Worm (Caenorhabditis elegans) whole organism, L3 larva: ENCODE measurements around the gene Y49G5B.1.

ENCODE experiments used
- ZK546.5 ChIP-seq: sonication (generic microtip); optimal IDR thresholded peaks from 2 replicates; lab custom pipeline; 2017; ENCODE audit warnings: missing biosample characterization, missing genetic modification characterization
- aly-2 ChIP-seq: fragments of 150-350 bp; optimal IDR thresholded peaks from 2 replicates; lab custom pipeline; 2014; ENCODE audit warnings: missing biosample characterization, missing genetic modification characterization
- ceh-82 ChIP-seq: fragments of 150-350 bp; optimal IDR thresholded peaks from 2 replicates; lab custom pipeline; 2014; ENCODE audit warnings: missing biosample characterization, missing genetic modification characterization
- egl-27 ChIP-seq: sonication (generic microtip); optimal IDR thresholded peaks from 4 replicates; lab custom pipeline; 2017; ENCODE audit warnings: missing biosample characterization, missing genetic modification reagents, missing genetic modification characterization
- elt-1 ChIP-seq: fragments of 150-350 bp; optimal IDR thresholded peaks from 2 replicates; lab custom pipeline; 2014; ENCODE audit warnings: missing biosample characterization, missing genetic modification characterization
- elt-2 ChIP-seq: sonication (generic microtip); optimal IDR thresholded peaks from 2 replicates; lab custom pipeline; 2016; ENCODE audit warnings: missing genetic modification reagents, mild to moderate bottlenecking, missing genetic modification characterization, missing compliant biosample characterization
- elt-3 ChIP-seq, 3 experiments: fragments of 150-350 bp in 1 of 3; sonication (generic microtip) in 2 of 3; optimal IDR thresholded peaks; 2 replicates in 2 of 3; 4 replicates in 1 of 3; lab custom pipeline; 2014 to 2017; ENCODE audit warnings: missing biosample characterization in 3 of 3, missing genetic modification characterization in 3 of 3
- eor-1 ChIP-seq, 2 experiments: fragments of 150-350 bp; optimal IDR thresholded peaks; 2 replicates each; lab custom pipeline; 2014 to 2018; ENCODE audit warnings: missing biosample characterization in 2 of 2, missing genetic modification characterization in 2 of 2
- fkh-10 ChIP-seq: sonication (generic microtip); optimal IDR thresholded peaks from 2 replicates; lab custom pipeline; 2017; ENCODE audit warnings: missing biosample characterization, missing genetic modification reagents, missing genetic modification characterization
- fos-1 ChIP-seq: fragments of 150-350 bp; optimal IDR thresholded peaks from 2 replicates; lab custom pipeline; 2014; ENCODE audit warnings: missing biosample characterization, missing genetic modification characterization
- jun-1 ChIP-seq: fragments of 150-350 bp; optimal IDR thresholded peaks from 2 replicates; lab custom pipeline; 2014; ENCODE audit warnings: missing biosample characterization, missing genetic modification reagents, missing genetic modification characterization
- lin-15B ChIP-seq: fragments of 150-350 bp; optimal IDR thresholded peaks from 2 replicates; lab custom pipeline; 2014; ENCODE audit warnings: missing biosample characterization, missing genetic modification characterization
- lin-39 ChIP-seq: fragments of 150-350 bp; optimal IDR thresholded peaks from 2 replicates; lab custom pipeline; 2018; ENCODE audit warnings: missing biosample characterization, missing genetic modification reagents, missing genetic modification characterization
- lsy-12 ChIP-seq: sonication (generic microtip); optimal IDR thresholded peaks from 2 replicates; lab custom pipeline; 2016; ENCODE audit warnings: mild to moderate bottlenecking, missing genetic modification characterization, missing compliant biosample characterization
- mdl-1 ChIP-seq: fragments of 150-350 bp; optimal IDR thresholded peaks from 2 replicates; lab custom pipeline; 2014; ENCODE audit warnings: missing biosample characterization, missing genetic modification characterization
- nhr-11 ChIP-seq: fragments of 150-350 bp; optimal IDR thresholded peaks from 2 replicates; lab custom pipeline; 2014; ENCODE audit warnings: missing biosample characterization, missing genetic modification characterization
- nhr-25 ChIP-seq: sonication (generic microtip); optimal IDR thresholded peaks from 2 replicates; lab custom pipeline; 2017; ENCODE audit warnings: missing biosample characterization, missing genetic modification characterization
- nhr-43 ChIP-seq: sonication (generic microtip); optimal IDR thresholded peaks from 2 replicates; lab custom pipeline; 2016; ENCODE audit warnings: mild to moderate bottlenecking, missing genetic modification characterization, missing compliant biosample characterization; ENCODE audit not compliant: poor library complexity, severe bottlenecking
- nhr-67 ChIP-seq: fragments of 150-350 bp; optimal IDR thresholded peaks from 2 replicates; lab custom pipeline; 2014; ENCODE audit warnings: missing biosample characterization, missing genetic modification characterization
- nhr-76 ChIP-seq: fragments of 150-350 bp; sonication (generic microtip); optimal IDR thresholded peaks from 5 replicates; lab custom pipeline; 2014; ENCODE audit warnings: missing biosample characterization, missing genetic modification characterization
- nhr-77 ChIP-seq: fragments of 150-350 bp; optimal IDR thresholded peaks from 2 replicates; lab custom pipeline; 2014; ENCODE audit warnings: missing biosample characterization, missing genetic modification characterization
- pha-4 ChIP-seq: fragments of 150-350 bp; optimal IDR thresholded peaks from 2 replicates; lab custom pipeline; 2014; ENCODE audit warnings: missing biosample characterization, missing genetic modification reagents, missing genetic modification characterization
- pqm-1 ChIP-seq: fragments of 150-350 bp; optimal IDR thresholded peaks from 2 replicates; lab custom pipeline; 2017; ENCODE audit warnings: missing biosample characterization, missing genetic modification characterization, inconsistent platforms
- sea-2 ChIP-seq: fragments of 150-350 bp; sonication (generic microtip); optimal IDR thresholded peaks from 4 replicates; lab custom pipeline; 2014; ENCODE audit warnings: missing biosample characterization, missing genetic modification reagents, missing genetic modification characterization
- skn-1 ChIP-seq: fragments of 150-350 bp; optimal IDR thresholded peaks from 2 replicates; lab custom pipeline; 2014; ENCODE audit warnings: missing biosample characterization, missing genetic modification characterization
- snpc-4 ChIP-seq: fragments of 150-350 bp; optimal IDR thresholded peaks from 2 replicates; lab custom pipeline; 2014; ENCODE audit warnings: missing biosample characterization, missing genetic modification characterization
- unc-39 ChIP-seq: sonication (generic microtip); optimal IDR thresholded peaks from 4 replicates; lab custom pipeline; 2017; ENCODE audit warnings: missing biosample characterization, missing genetic modification characterization
- unc-62 ChIP-seq: fragments of 150-350 bp; sonication (generic microtip); optimal IDR thresholded peaks from 4 replicates; lab custom pipeline; 2014; ENCODE audit warnings: missing biosample characterization, missing genetic modification reagents, missing genetic modification characterization
- zag-1 ChIP-seq: fragments of 150-350 bp; optimal IDR thresholded peaks from 2 replicates; lab custom pipeline; 2014; ENCODE audit warnings: missing biosample characterization, missing genetic modification characterization
- ztf-11 ChIP-seq: fragments of 150-350 bp; optimal IDR thresholded peaks from 2 replicates; lab custom pipeline; 2014; ENCODE audit warnings: missing biosample characterization, missing genetic modification characterization

Gene Y49G5B.1

DNA sequence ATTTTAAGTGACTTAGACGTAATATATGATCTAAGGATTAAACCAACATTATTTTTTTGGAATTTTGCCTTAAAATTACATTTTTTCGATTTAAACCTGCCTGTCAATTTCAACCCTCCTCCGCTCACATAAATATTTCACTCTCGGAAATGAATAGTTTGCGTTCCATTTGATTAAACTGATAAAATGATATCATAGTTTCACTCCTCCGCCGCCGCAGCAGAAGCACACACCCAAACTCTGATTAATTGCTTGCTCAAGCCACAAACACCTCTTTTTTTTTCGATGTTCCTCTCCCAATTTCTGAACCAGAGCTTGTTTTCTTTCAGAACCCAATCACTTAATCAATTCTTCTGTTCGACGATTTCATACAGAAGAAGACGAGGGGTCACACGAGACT, at the start of gene Y49G5B.1:
Gene Y49G5B.1, plus strand, starts transcription at position 324 of the 400 bp plus-strand sequence.
- TF ChIP-seq elt-3 (tag; optimal IDR thresholded peaks at IDR 0.05; lab: Kevin White, UChicago): no peak
- peak; percentile 2 for TF ChIP-seq elt-2 (tag; lab: Kevin White, UChicago)
- no peak for TF ChIP-seq nhr-11 (tag; lab: Kevin White, UChicago)
- no peak for TF ChIP-seq lin-39 (tag; lab: Kevin White, UChicago)
- TF ChIP-seq snpc-4: no peak
- no peak for TF ChIP-seq nhr-43 (tag; lab: Kevin White, UChicago)
- no peak for TF ChIP-seq unc-39

DNA sequence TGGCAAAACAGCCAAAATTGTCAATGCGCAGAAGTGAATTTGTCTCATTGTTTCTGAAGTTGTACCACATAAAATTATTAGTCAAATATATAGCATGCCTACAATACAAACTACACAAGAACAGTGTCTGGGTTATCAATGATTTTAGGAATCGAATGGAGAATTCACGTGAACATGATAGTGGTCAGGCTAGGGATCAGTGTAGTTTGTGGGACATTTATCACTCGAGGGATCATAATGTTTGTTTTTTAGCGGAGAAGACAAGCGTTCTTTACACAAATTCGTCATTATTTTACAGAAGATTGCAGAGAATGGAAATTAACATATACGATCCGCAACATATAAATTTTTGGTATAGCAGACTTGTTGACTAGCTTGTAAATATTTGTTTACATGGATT, 46.0 kb upstream of the Y49G5B.1 start, which contains the start of gene ugt-51:
Gene ugt-51, minus strand, starts transcription at position 101 of the 400 bp plus-strand sequence.
- TF ChIP-seq snpc-4 (no peak), pqm-1 (tag; lab: Kevin White, UChicago) (peak; percentile 17)
- TF ChIP-seq, all 47 proteins: peak for 1

DNA sequence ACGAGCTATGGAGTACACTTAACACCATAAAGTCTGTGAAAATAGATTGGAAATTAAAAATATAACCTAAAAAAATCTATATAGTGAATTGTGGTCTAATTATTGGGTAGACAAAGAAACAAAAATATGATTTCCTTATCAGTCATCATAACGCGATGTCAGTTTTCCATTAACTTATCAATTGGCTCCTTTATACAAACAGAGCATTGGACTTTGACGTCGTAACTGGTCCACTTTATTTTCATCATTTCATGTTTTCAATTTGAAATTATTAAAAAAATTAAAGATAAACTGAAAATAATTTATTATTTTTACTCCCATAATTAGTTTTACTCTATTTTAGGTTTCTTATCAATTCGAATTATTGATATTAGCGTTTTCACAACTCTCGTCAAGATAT, 45.1 kb upstream of the Y49G5B.1 start:
- TF ChIP-seq zag-1 (tag; lab: Kevin White, UChicago) (no peak), pqm-1 (tag; lab: Kevin White, UChicago) (peak; percentile 42), elt-2 (tag; lab: Kevin White, UChicago) (peak; percentile 47)

DNA sequence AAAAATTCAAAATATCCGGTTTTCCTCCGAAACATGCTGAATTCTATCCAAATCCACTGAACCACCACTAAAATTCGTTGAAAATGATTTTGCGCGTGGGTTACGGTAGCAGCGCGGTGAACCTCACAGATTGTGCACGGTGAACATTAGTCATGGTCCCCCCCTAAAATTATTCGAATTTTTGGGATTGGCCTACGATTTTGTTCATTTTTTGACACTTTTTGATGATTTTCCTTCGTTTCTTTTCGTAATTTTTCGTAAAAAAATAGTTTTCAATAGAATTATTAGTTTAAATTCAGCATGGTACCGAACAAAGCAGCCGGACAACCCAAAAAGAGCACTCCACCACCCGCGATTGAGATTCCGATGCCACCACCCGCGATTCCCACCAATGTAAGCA, 41.6 kb upstream of the Y49G5B.1 start, which contains the start of gene C03A7.2:
Gene C03A7.2, plus strand, starts transcription at position 301 of the 400 bp plus-strand sequence.
- no peak for TF ChIP-seq fkh-10 (GFP tag; lab: Kevin White, UChicago)
- TF ChIP-seq elt-1: no peak
- TF ChIP-seq egl-27 (tag; lab: Kevin White, UChicago): no peak
- TF ChIP-seq ZK546.5 (tag; lab: Kevin White, UChicago): no peak
- TF ChIP-seq ceh-82 (tag; lab: Kevin White, UChicago): no peak
- no peak for TF ChIP-seq aly-2 (tag; lab: Kevin White, UChicago)
- TF ChIP-seq nhr-76 (tag; lab: Kevin White, UChicago): no peak
- no peak for TF ChIP-seq lin-15B
- TF ChIP-seq mdl-1: no peak
- TF ChIP-seq pqm-1 (tag; lab: Kevin White, UChicago): no peak
- no peak for TF ChIP-seq nhr-77 (tag; lab: Kevin White, UChicago)
- TF ChIP-seq nhr-67 (tag; lab: Kevin White, UChicago): no peak
- TF ChIP-seq fos-1 (tag; lab: Kevin White, UChicago): no peak

DNA sequence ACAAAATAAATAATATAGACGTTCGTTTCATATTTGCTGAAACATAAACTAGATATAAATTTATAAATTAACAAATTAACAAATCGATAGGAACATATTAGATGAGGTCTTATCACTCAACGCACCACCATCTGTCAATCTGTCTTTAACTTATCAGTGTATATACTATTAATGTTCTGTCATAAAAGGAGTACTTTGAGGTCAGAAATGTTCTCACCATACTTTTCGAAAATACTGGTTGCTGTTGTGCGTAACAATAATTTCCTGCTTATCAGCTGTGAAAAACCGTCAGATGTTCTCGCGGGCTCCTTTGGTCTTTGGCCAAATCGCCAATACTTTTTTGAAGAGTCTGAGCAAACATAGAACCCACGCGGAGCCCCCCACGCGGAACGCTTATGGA, 30.7 kb upstream of the Y49G5B.1 start, which contains the start of gene C03A7.13:
Gene C03A7.13, minus strand, starts transcription at position 43 of the 400 bp plus-strand sequence.
- peak; percentile 92 for TF ChIP-seq elt-2 (tag; lab: Kevin White, UChicago)
- no peak for TF ChIP-seq snpc-4
- TF ChIP-seq pha-4 (tag; lab: Kevin White, UChicago): peak; percentile 42
- no peak for TF ChIP-seq nhr-25
- TF ChIP-seq skn-1: no peak
- peak; percentile 77 for TF ChIP-seq jun-1
- peak; percentile 88 for TF ChIP-seq pqm-1 (tag; lab: Kevin White, UChicago)

DNA sequence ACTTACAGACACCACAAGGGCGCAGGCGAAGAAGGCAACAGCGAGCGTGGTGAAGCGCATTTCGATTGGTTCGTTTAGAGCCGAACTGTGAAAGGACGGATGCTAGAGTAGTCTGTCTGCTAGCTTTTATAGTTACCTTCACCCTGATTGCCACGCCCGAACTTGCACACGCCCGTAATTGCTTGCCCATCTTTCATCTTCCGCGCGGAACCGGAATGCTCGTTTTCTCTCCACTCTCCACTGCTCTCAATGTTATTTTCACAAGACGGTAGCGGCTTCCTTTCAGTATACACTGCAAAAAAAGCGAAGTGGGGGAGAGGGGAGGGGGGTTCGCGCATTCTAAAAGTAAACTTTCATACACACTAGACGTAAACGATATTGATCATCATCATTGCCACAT, 28.7 kb upstream of the Y49G5B.1 start, which contains the start of gene abu-8:
Gene abu-8, minus strand, starts transcription at position 101 of the 400 bp plus-strand sequence.
- TF ChIP-seq mdl-1: no peak
- TF ChIP-seq lsy-12 (tag; lab: Kevin White, UChicago): no peak
- no peak for TF ChIP-seq eor-1 (tag; optimal IDR thresholded peaks at IDR 0.05; lab: Kevin White, UChicago)
- no peak for TF ChIP-seq zag-1 (tag; lab: Kevin White, UChicago)
- TF ChIP-seq lin-39 (tag; lab: Kevin White, UChicago): no peak
- TF ChIP-seq nhr-77 (tag; lab: Kevin White, UChicago): no peak
- TF ChIP-seq ztf-11 (tag; lab: Kevin White, UChicago): no peak
- TF ChIP-seq sea-2 (GFP tag; lab: Kevin White, UChicago): no peak
- TF ChIP-seq pqm-1 (tag; lab: Kevin White, UChicago): no peak
- no peak for TF ChIP-seq elt-2 (tag; lab: Kevin White, UChicago)
- TF ChIP-seq unc-62 (GFP tag; lab: Kevin White, UChicago): no peak
- no peak for TF ChIP-seq jun-1
